Worm (Caenorhabditis elegans) whole organism, young adult: Measurements from ENCODE around the gene kin-24.
A peak's percentile ranks its signal among the peaks of the same experiment; 100 is the strongest.

ENCODE experiments used
- B0019.2 ChIP-seq: fragments of 200-800 bp; sonication (Bioruptor generic); conservative IDR thresholded peaks from 2 replicates; pipeline ENCODE4 v1.3.6; 2022; ENCODE audit warnings: missing genetic modification reagents, missing genetic modification characterization, missing compliant biosample characterization
- B0035.1 ChIP-seq: sonication (generic microtip); optimal IDR thresholded peaks from 2 replicates; lab custom pipeline; 2016; ENCODE audit warnings: missing genetic modification characterization, mild to moderate bottlenecking, missing compliant biosample characterization, missing genotype, missing genetic modification reagents
- B0261.1 ChIP-seq: sonication (generic microtip); optimal IDR thresholded peaks from 2 replicates; lab custom pipeline; 2016; ENCODE audit warnings: mild to moderate bottlenecking, missing genetic modification characterization, moderate library complexity, missing compliant biosample characterization
- C06A6.2 ChIP-seq: fragments of 200-800 bp; sonication (Bioruptor generic); conservative IDR thresholded peaks from 2 replicates; pipeline ENCODE4 v1.3.6; 2022; ENCODE audit warnings: missing genetic modification characterization, missing compliant biosample characterization
- D2030.7 ChIP-seq: fragments of 200-800 bp; sonication (Bioruptor generic); IDR thresholded peaks from 2 replicates; pipeline ENCODE4 v1.3.6; 2022; ENCODE audit warnings: missing genetic modification reagents, missing genetic modification characterization, missing compliant biosample characterization
- F33H1.4 ChIP-seq: fragments of 200-800 bp; sonication (Bioruptor generic); IDR thresholded peaks from 2 replicates; pipeline ENCODE4 v1.3.6; 2022; ENCODE audit warnings: missing genetic modification reagents, missing genetic modification characterization, missing compliant biosample characterization
- F37B4.10 ChIP-seq: fragments of 200-800 bp; sonication (Bioruptor generic); IDR thresholded peaks from 2 replicates; pipeline ENCODE4 v1.3.6; 2022; ENCODE audit warnings: missing genetic modification characterization, missing compliant biosample characterization
- F49E8.2 ChIP-seq: sonication (generic microtip); optimal IDR thresholded peaks from 3 replicates; lab custom pipeline; 2017; ENCODE audit warnings: missing genetic modification characterization, mild to moderate bottlenecking, missing compliant biosample characterization, antibody characterized with exemption, moderate library complexity; ENCODE audit not compliant: insufficient read depth
- Y67H2A.10 ChIP-seq: fragments of 200-800 bp; sonication (Bioruptor generic); conservative IDR thresholded peaks from 2 replicates; pipeline ENCODE4 v1.3.6; 2022; ENCODE audit warnings: missing genetic modification reagents, missing genetic modification characterization, missing compliant biosample characterization
- akir-1 ChIP-seq: fragments of 200-800 bp; sonication (Bioruptor generic); optimal IDR thresholded peaks from 2 replicates; lab custom pipeline; 2018; ENCODE audit warnings: mild to moderate bottlenecking, missing genetic modification characterization, moderate library complexity, missing compliant biosample characterization
- aptf-2 ChIP-seq: fragments of 200-800 bp; sonication (Bioruptor generic); conservative IDR thresholded peaks from 2 replicates; pipeline ENCODE4 v1.3.6; 2022; ENCODE audit warnings: missing genetic modification reagents, missing genetic modification characterization, missing compliant biosample characterization
- attf-3 ChIP-seq: fragments of 200-800 bp; sonication (Bioruptor generic); conservative IDR thresholded peaks from 2 replicates; pipeline ENCODE4 v1.3.6; 2022; ENCODE audit warnings: missing genetic modification reagents, missing genetic modification characterization, missing compliant biosample characterization
- bed-2 ChIP-seq: fragments of 200-800 bp; sonication (Bioruptor generic); IDR thresholded peaks from 2 replicates; pipeline ENCODE4 v1.3.6; 2022; ENCODE audit warnings: missing genetic modification reagents, missing genetic modification characterization, missing compliant biosample characterization
- cebp-1 ChIP-seq, 2 experiments: fragments of 200-800 bp in 1 of 2; sonication (Bioruptor generic) in 1 of 2; sonication (generic microtip) in 1 of 2; IDR thresholded peaks in 1 of 2; optimal IDR thresholded peaks in 1 of 2; 2 replicates each; pipeline versions ENCODE4 v1.3.6 to Lab custom; 2017 to 2022; ENCODE audit warnings: missing compliant biosample characterization in 2 of 2, missing genetic modification characterization in 2 of 2, mild to moderate bottlenecking in 1 of 2, missing genetic modification reagents in 1 of 2, moderate library complexity in 1 of 2
- cebp-2 ChIP-seq: fragments of 200-800 bp; sonication (Bioruptor generic); IDR thresholded peaks from 2 replicates; pipeline ENCODE4 v1.3.6; 2022; ENCODE audit warnings: missing genetic modification characterization, missing compliant biosample characterization
- ceh-100 ChIP-seq: fragments of 200-800 bp; sonication (Bioruptor generic); IDR thresholded peaks from 2 replicates; pipeline ENCODE4 v1.3.6; 2022; ENCODE audit warnings: missing genetic modification reagents, missing genetic modification characterization, missing compliant biosample characterization
- ceh-40 ChIP-seq: fragments of 200-800 bp; sonication (Bioruptor generic); IDR thresholded peaks from 2 replicates; pipeline ENCODE4 v1.3.6; 2022; ENCODE audit warnings: missing genetic modification characterization, missing compliant biosample characterization
- ceh-79 ChIP-seq: sonication (generic microtip); optimal IDR thresholded peaks from 2 replicates; lab custom pipeline; 2017; ENCODE audit warnings: mild to moderate bottlenecking, missing genetic modification characterization, missing compliant biosample characterization
- die-1 ChIP-seq: sonication (generic microtip); optimal IDR thresholded peaks from 2 replicates; lab custom pipeline; 2016; ENCODE audit warnings: missing genotype, mild to moderate bottlenecking, missing genetic modification characterization, missing compliant biosample characterization
- egl-18 ChIP-seq: fragments of 200-800 bp; sonication (Bioruptor generic); IDR thresholded peaks from 2 replicates; pipeline ENCODE4 v1.3.6; 2022; ENCODE audit warnings: missing genetic modification reagents, missing genetic modification characterization, missing compliant biosample characterization
- hmg-1.2 ChIP-seq: fragments of 200-800 bp; sonication (Bioruptor generic); IDR thresholded peaks from 2 replicates; pipeline ENCODE4 v1.3.6; 2022; ENCODE audit warnings: missing genetic modification reagents, missing genetic modification characterization, missing compliant biosample characterization
- hmg-20 ChIP-seq: fragments of 200-800 bp; sonication (Bioruptor generic); IDR thresholded peaks from 2 replicates; pipeline ENCODE4 v1.3.6; 2022; ENCODE audit warnings: missing genetic modification reagents, missing genetic modification characterization, missing compliant biosample characterization
- hsf-1 ChIP-seq: fragments of 200-800 bp; sonication (Bioruptor generic); IDR thresholded peaks from 2 replicates; pipeline ENCODE4 v1.3.6; 2022; ENCODE audit warnings: missing genetic modification reagents, missing genetic modification characterization, missing compliant biosample characterization
- lag-1 ChIP-seq: fragments of 200-800 bp; sonication (Bioruptor generic); IDR thresholded peaks from 2 replicates; pipeline ENCODE4 v1.3.6; 2022; ENCODE audit warnings: missing genetic modification reagents, missing genetic modification characterization, missing compliant biosample characterization
- let-526 ChIP-seq: fragments of 200-800 bp; sonication (Bioruptor generic); IDR thresholded peaks from 2 replicates; pipeline ENCODE4 v1.3.6; 2022; ENCODE audit warnings: missing genetic modification reagents, missing genetic modification characterization, missing compliant biosample characterization
- lin-35 ChIP-seq, 3 experiments: fragments of 150-350 bp in 2 of 3; sonication (generic microtip) in 1 of 3; optimal IDR thresholded peaks; 2 replicates each; lab custom pipeline; 2014 to 2018; ENCODE audit warnings: missing biosample characterization in 3 of 3, missing genetic modification characterization in 3 of 3, missing genetic modification reagents in 3 of 3
- lin-54 ChIP-seq: fragments of 200-800 bp; sonication (Bioruptor generic); optimal IDR thresholded peaks from 2 replicates; lab custom pipeline; 2018; ENCODE audit warnings: mild to moderate bottlenecking, missing genetic modification characterization, missing compliant biosample characterization
- lir-1 ChIP-seq: fragments of 200-800 bp; sonication (Bioruptor generic); conservative IDR thresholded peaks from 2 replicates; pipeline ENCODE4 v1.3.6; 2022; ENCODE audit warnings: missing genetic modification reagents, missing genetic modification characterization, missing compliant biosample characterization
- lsl-1 ChIP-seq: fragments of 200-800 bp; sonication (Bioruptor generic); optimal IDR thresholded peaks from 2 replicates; lab custom pipeline; 2018; ENCODE audit warnings: mild to moderate bottlenecking, missing genetic modification characterization, moderate library complexity, missing compliant biosample characterization
- lsy-27 ChIP-seq: sonication (generic microtip); optimal IDR thresholded peaks from 2 replicates; lab custom pipeline; 2017; ENCODE audit warnings: missing genetic modification characterization, mild to moderate bottlenecking, missing compliant biosample characterization, antibody characterized with exemption, missing genotype, borderline replicate concordance; ENCODE audit not compliant: insufficient read depth
- madf-8 ChIP-seq: fragments of 200-800 bp; sonication (Bioruptor generic); conservative IDR thresholded peaks from 2 replicates; pipeline ENCODE4 v1.3.6; 2022; ENCODE audit warnings: missing genetic modification reagents, missing genetic modification characterization, missing compliant biosample characterization
- mes-4 ChIP-seq: sonication (generic microtip); optimal IDR thresholded peaks from 2 replicates; lab custom pipeline; 2016; ENCODE audit warnings: missing genotype, missing genetic modification characterization, missing compliant biosample characterization
- pbrm-1 ChIP-seq: fragments of 200-800 bp; sonication (Bioruptor generic); IDR thresholded peaks from 2 replicates; pipeline ENCODE4 v1.3.6; 2022; ENCODE audit warnings: missing genetic modification reagents, missing genetic modification characterization, missing compliant biosample characterization
- snpc-1.1 ChIP-seq: sonication (generic microtip); optimal IDR thresholded peaks from 2 replicates; lab custom pipeline; 2017; ENCODE audit warnings: missing genetic modification characterization, mild to moderate bottlenecking, missing compliant biosample characterization, antibody characterized with exemption, moderate library complexity, missing genotype, missing genetic modification reagents; ENCODE audit not compliant: insufficient read depth
- snpc-3.4 ChIP-seq: sonication (generic microtip); optimal IDR thresholded peaks from 2 replicates; lab custom pipeline; 2017; ENCODE audit warnings: missing genetic modification characterization, mild to moderate bottlenecking, missing compliant biosample characterization, antibody characterized with exemption, moderate library complexity, missing genotype, missing genetic modification reagents
- tbp1 ChIP-seq: fragments of 200-800 bp; sonication (Bioruptor generic); optimal IDR thresholded peaks from 2 replicates; lab custom pipeline; 2018; ENCODE audit warnings: mild to moderate bottlenecking, missing genetic modification characterization, missing compliant biosample characterization
- unc-62 ChIP-seq: fragments of 150-350 bp; optimal IDR thresholded peaks from 2 replicates; lab custom pipeline; 2014; ENCODE audit warnings: missing biosample characterization, missing genetic modification reagents, missing genetic modification characterization
- xnd-1 ChIP-seq: sonication (generic microtip); optimal IDR thresholded peaks from 2 replicates; lab custom pipeline; 2016; ENCODE audit warnings: missing genotype, missing genetic modification reagents, missing genetic modification characterization, missing compliant biosample characterization
- zfh-2 ChIP-seq: fragments of 200-800 bp; sonication (Bioruptor generic); conservative IDR thresholded peaks from 2 replicates; pipeline ENCODE4 v1.3.6; 2022; ENCODE audit warnings: missing genetic modification reagents, missing genetic modification characterization, missing compliant biosample characterization

kin-24 gene

ce11 chrIV:9822585-9822984 is 18.3 kb downstream of the kin-24 start:
- no peak for TF ChIP-seq B0035.1 (tag; lab: Kevin White, UChicago)
- no peak for TF ChIP-seq akir-1 (GFP tag; lab: Kevin White, UChicago)
- TF ChIP-seq madf-8 = 0 out of 2 replicates have a peak, but pooled peaks have one; percentile 16
- no peak for TF ChIP-seq lin-35 (GFP tag; optimal IDR thresholded peaks at IDR 0.05; lab: Kevin White, UChicago)
- peak; percentile 65 for TF ChIP-seq zfh-2
- TF ChIP-seq lir-1 (GFP tag; lab: Robert Waterston, UW) = no peak
- TF ChIP-seq F37B4.10 (GFP tag; lab: Robert Waterston, UW) = 0 out of 2 replicates have a peak, but pooled peaks have one; percentile 51
- TF ChIP-seq aptf-2 (GFP tag; lab: Robert Waterston, UW) = no peak
- no peak for TF ChIP-seq C06A6.2
- TF ChIP-seq xnd-1 = no peak
- TF ChIP-seq, all 124 proteins: peak for 3

ce11 chrIV:9821621-9822020 is 19.3 kb downstream of the kin-24 start, which contains the start of gene col-123:
col-123 (plus strand) TSS chrIV:9821921.
- TF ChIP-seq lin-54 = no peak
- TF ChIP-seq hsf-1 = no peak
- no peak for TF ChIP-seq B0019.2 (GFP tag; lab: Robert Waterston, UW)
- TF ChIP-seq D2030.7 (GFP tag; lab: Robert Waterston, UW) = no peak
- TF ChIP-seq F33H1.4 (GFP tag; lab: Robert Waterston, UW) = no peak
- TF ChIP-seq aptf-2 (GFP tag; lab: Robert Waterston, UW) = no peak
- TF ChIP-seq bed-2 (GFP tag; lab: Robert Waterston, UW) = no peak
- TF ChIP-seq die-1 (tag; lab: Kevin White, UChicago) = no peak
- TF ChIP-seq ceh-79 = no peak
- no peak for TF ChIP-seq tbp1 (GFP tag; lab: Kevin White, UChicago)

- no peak for TF ChIP-seq attf-3
- no peak for TF ChIP-seq Y67H2A.10
- no peak for TF ChIP-seq pbrm-1 (GFP tag; lab: Robert Waterston, UW)
- no peak for TF ChIP-seq madf-8
- TF ChIP-seq lsl-1 (GFP tag; lab: Kevin White, UChicago) = no peak
- TF ChIP-seq lsy-27 = no peak
- no peak for TF ChIP-seq let-526 (GFP tag; lab: Robert Waterston, UW)
- TF ChIP-seq unc-62 (GFP tag; lab: Kevin White, UChicago) = no peak
- TF ChIP-seq F49E8.2 (tag; lab: Kevin White, UChicago) = no peak
- TF ChIP-seq hsf-1 = no peak
- TF ChIP-seq cebp-2 (GFP tag; lab: Robert Waterston, UW) = no peak
- no peak for TF ChIP-seq cebp-1 (GFP tag; IDR thresholded peaks at IDR 0.05; lab: Robert Waterston, UW)
- TF ChIP-seq cebp-1 (tag; optimal IDR thresholded peaks at IDR 0.05; lab: Kevin White, UChicago) = no peak
- no peak for TF ChIP-seq ceh-100
- TF ChIP-seq, all 124 proteins: peak for 0
These were observed 25.5 kb downstream of the kin-24 start, which contains the start of gene egl-20 for ce11 chrIV:9815432-9815831. egl-20 (minus strand) TSS chrIV:9815532.

ce11 chrIV:9811487-9811886 is 29.4 kb downstream of the kin-24 start:
- TF ChIP-seq hmg-20 = no peak
- no peak for TF ChIP-seq snpc-1.1
- no peak for TF ChIP-seq B0261.1 (tag; lab: Kevin White, UChicago)
- TF ChIP-seq mes-4 = no peak
- no peak for TF ChIP-seq lag-1 (GFP tag; lab: Robert Waterston, UW)
- no peak for TF ChIP-seq ceh-40
- no peak for TF ChIP-seq zfh-2
- no peak for TF ChIP-seq hmg-1.2 (GFP tag; lab: Robert Waterston, UW)
- no peak for TF ChIP-seq snpc-3.4 (tag; lab: Kevin White, UChicago)
- TF ChIP-seq cebp-1 (GFP tag; IDR thresholded peaks at IDR 0.05; lab: Robert Waterston, UW) = no peak
- no peak for TF ChIP-seq cebp-1 (tag; optimal IDR thresholded peaks at IDR 0.05; lab: Kevin White, UChicago)
- no peak for TF ChIP-seq D2030.7 (GFP tag; lab: Robert Waterston, UW)
- TF ChIP-seq egl-18 (GFP tag; lab: Robert Waterston, UW) = no peak
- TF ChIP-seq, all 124 proteins: peak for 0
